Worm (Caenorhabditis elegans) whole organism, L4/young adult: ENCODE results near the gene nstp-9.

Experiments
- W03F9.2 ChIP-seq: fragments of 150-350 bp; optimal IDR thresholded peaks from 2 replicates; lab custom pipeline; 2014; ENCODE audit warnings: missing biosample characterization, missing genetic modification characterization
- dao-5 ChIP-seq: sonication (generic microtip); optimal IDR thresholded peaks from 2 replicates; lab custom pipeline; 2016; ENCODE audit warnings: missing genotype, missing genetic modification characterization, moderate library complexity, missing compliant biosample characterization

DNA sequence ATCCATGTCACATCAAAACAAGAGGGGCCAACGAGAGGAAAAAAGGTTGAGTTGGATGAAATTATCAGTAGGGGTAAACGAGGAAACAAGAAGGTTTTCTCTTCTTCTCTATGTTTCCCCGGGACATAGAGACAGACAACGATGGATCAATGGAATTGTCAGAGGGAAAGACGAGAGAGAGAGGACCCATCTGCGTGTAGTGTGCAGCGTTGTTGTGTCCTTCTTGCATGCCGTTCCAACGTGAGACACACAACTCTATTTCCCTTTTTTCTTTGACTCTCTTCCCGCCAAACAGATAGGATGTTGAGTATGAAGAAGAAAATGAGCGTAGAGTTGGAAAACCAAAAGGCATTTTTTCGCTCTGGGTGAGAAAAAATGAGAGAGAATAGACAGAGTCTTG is 18.6 kb downstream of the nstp-9 start:
- no peak for TF ChIP-seq dao-5
- TF ChIP-seq W03F9.2 (tag; lab: Kevin White, UChicago), result no peak
